Worm (Caenorhabditis elegans): ENCODE measurements around the gene prcc-1.

prcc-1 gene

ce11 chrIV:13127720-13128119 is 34.1 kb upstream of the prcc-1 start:
- no peak for TF ChIP-seq C34F6.9 (tag; optimal IDR thresholded peaks at IDR 0.05)
- TF ChIP-seq unc-55 (GFP tag; optimal IDR thresholded peaks at IDR 0.05), result peak; percentile 15

ce11 chrIV:13125999-13126398 is 32.4 kb upstream of the prcc-1 start:
- TF ChIP-seq Y55F3AM.14 (GFP tag; optimal IDR thresholded peaks at IDR 0.05), result no peak
- no peak for TF ChIP-seq unc-55 (GFP tag; optimal IDR thresholded peaks at IDR 0.05)
- TF ChIP-seq nhr-25 (tag; optimal IDR thresholded peaks at IDR 0.05), result no peak
- TF ChIP-seq F13H6.1 (tag; optimal IDR thresholded peaks at IDR 0.05), result peak; percentile 34
- TF ChIP-seq ztf-11 (tag; optimal IDR thresholded peaks at IDR 0.05), result no peak
- TF ChIP-seq ceh-16 (tag; optimal IDR thresholded peaks at IDR 0.05), result no peak
- TF ChIP-seq nhr-129 (tag; optimal IDR thresholded peaks at IDR 0.05), result peak; percentile 1

DNA sequence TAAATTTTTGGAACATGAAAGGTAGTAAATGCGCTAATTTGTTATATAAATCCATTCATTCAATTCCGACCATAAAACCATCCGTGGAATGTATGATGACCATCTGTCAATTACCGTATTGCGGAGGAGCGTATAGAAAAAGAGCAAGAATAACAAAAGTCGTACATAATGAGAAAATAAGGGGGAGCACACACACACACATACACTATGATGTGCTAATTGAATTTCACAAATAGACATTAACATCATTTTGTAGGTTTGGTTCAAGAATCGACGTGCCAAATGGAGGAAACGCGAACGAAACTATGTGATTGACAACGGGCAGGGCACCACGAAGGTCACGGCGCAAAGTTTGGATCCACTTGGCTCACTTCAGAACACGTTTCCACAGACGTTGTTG is 27.8 kb upstream of the prcc-1 start:
- TF ChIP-seq snpc-4 (tag; optimal IDR thresholded peaks at IDR 0.05) (no peak), egl-27 (tag; optimal IDR thresholded peaks at IDR 0.05) (no peak), Y55F3AM.14 (GFP tag; optimal IDR thresholded peaks at IDR 0.05) (no peak), C34F6.9 (tag; optimal IDR thresholded peaks at IDR 0.05) (no peak), nhr-77 (tag; optimal IDR thresholded peaks at IDR 0.05) (no peak), nhr-237 (tag; optimal IDR thresholded peaks at IDR 0.05) (no peak), crh-2 (tag; optimal IDR thresholded peaks at IDR 0.05) (no peak), nhr-129 (tag; optimal IDR thresholded peaks at IDR 0.05) (no peak), nhr-21 (tag; optimal IDR thresholded peaks at IDR 0.05) (no peak), ztf-11 (tag; optimal IDR thresholded peaks at IDR 0.05) (no peak), ZK546.5 (tag; optimal IDR thresholded peaks at IDR 0.05) (no peak), gmeb-1 (tag; optimal IDR thresholded peaks at IDR 0.05) (no peak), lsy-2 (tag; optimal IDR thresholded peaks at IDR 0.05) (no peak)

DNA sequence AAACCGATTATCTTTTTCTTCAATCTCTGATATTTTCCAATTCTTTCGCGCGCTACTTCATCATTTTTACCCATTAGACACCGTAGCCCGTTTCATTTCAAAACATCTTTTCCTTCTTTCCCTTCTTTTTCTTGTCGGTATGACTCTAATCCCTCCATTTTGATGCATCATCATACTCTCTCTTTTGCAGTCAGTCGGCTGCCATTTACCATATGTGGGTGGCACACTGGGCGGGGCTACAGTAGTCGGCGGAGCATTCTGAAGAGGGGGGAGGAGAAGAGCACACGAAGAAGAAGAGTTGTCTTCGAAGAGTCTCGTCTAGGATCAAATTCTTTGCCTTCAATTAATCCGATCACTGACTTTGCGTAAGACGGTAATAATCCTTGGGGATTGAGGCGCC is 25.2 kb upstream of the prcc-1 start, which contains the start of gene unc-30:
Gene unc-30, plus strand, starts transcription at position 184 of the 400 bp plus-strand sequence.
- TF ChIP-seq unc-55 (GFP tag; optimal IDR thresholded peaks at IDR 0.05) (peak; percentile 84), nhr-129 (tag; optimal IDR thresholded peaks at IDR 0.05) (peak; percentile 18), unc-39 (tag; optimal IDR thresholded peaks at IDR 0.05) (no peak), skn-1 (tag; optimal IDR thresholded peaks at IDR 0.05) (no peak), ztf-11 (tag; optimal IDR thresholded peaks at IDR 0.05) (no peak), lsy-2 (tag; optimal IDR thresholded peaks at IDR 0.05) (peak in 1 of 2 experiments; percentile 21), ceh-16 (tag; optimal IDR thresholded peaks at IDR 0.05) (no peak), ZK546.5 (tag; optimal IDR thresholded peaks at IDR 0.05) (no peak), elt-3 (tag; optimal IDR thresholded peaks at IDR 0.05) (no peak), mab-5 (tag; optimal IDR thresholded peaks at IDR 0.05) (peak; percentile 19), elt-1 (tag; optimal IDR thresholded peaks at IDR 0.05) (no peak)

ce11 chrIV:13116679-13117078 is 23.1 kb upstream of the prcc-1 start:
- TF ChIP-seq nhr-11 (tag; optimal IDR thresholded peaks at IDR 0.05) (no peak), nhr-25 (tag; optimal IDR thresholded peaks at IDR 0.05) (no peak), unc-39 (tag; optimal IDR thresholded peaks at IDR 0.05) (no peak), zag-1 (tag; optimal IDR thresholded peaks at IDR 0.05) (no peak), lin-39 (tag; optimal IDR thresholded peaks at IDR 0.05) (no peak), nhr-12 (tag; optimal IDR thresholded peaks at IDR 0.05) (no peak), nhr-23 (tag; optimal IDR thresholded peaks at IDR 0.05) (no peak), ZK546.5 (tag; optimal IDR thresholded peaks at IDR 0.05) (no peak), nhr-21 (tag; optimal IDR thresholded peaks at IDR 0.05) (no peak), nhr-10 (tag; optimal IDR thresholded peaks at IDR 0.05) (no peak), peb-1 (tag; optimal IDR thresholded peaks at IDR 0.05) (no peak), dmd-4 (tag; optimal IDR thresholded peaks at IDR 0.05) (no peak), lin-13 (GFP tag; optimal IDR thresholded peaks at IDR 0.05) (no peak), ztf-11 (tag; optimal IDR thresholded peaks at IDR 0.05) (no peak), R02D3.7 (tag; optimal IDR thresholded peaks at IDR 0.05) (no peak), aly-2 (tag; optimal IDR thresholded peaks at IDR 0.05) (no peak), fos-1 (tag; optimal IDR thresholded peaks at IDR 0.05) (no peak)

ce11 chrIV:13112982-13113381 is 19.4 kb upstream of the prcc-1 start, which contains the start of gene best-2:
Gene best-2 (minus strand): TSS chrIV:13113082.
- TF ChIP-seq unc-62 (GFP tag; optimal IDR thresholded peaks at IDR 0.05) (no peak), nhr-11 (tag; optimal IDR thresholded peaks at IDR 0.05) (no peak)
